Worm (Caenorhabditis elegans) whole organism, L4/young adult: Measurements from ENCODE around the gene K02F6.7.

ENCODE experiments used
- W03F9.2 ChIP-seq: fragments of 150-350 bp; optimal IDR thresholded peaks from 2 replicates; lab custom pipeline; 2014; ENCODE audit warnings: missing biosample characterization, missing genetic modification characterization
- him-1 ChIP-seq: sonication (generic microtip); optimal IDR thresholded peaks from 2 replicates; lab custom pipeline; 2016; ENCODE audit warnings: missing genotype, missing genetic modification reagents, missing genetic modification characterization, missing compliant biosample characterization

DNA sequence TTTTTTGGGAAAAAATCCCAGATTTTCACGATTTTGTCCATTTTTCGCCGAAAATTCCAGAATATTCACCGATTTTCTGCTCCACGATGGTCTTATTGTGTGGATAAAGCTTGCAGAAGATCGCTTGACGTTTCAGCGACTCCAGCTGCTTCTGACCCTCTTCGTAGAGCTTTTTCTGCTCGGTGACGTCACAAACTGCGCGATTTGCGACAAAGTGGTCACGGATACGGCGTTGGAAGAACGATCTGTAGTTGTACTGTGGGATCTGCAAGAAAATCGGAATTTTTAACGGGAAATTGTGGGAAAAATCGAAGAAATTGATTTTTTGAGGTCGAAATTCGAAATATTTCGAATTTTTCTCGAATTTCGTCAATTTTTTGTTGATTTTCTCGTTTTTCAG, 59.1 kb downstream of the K02F6.7 start, which contains the start of gene mnat-1:
- no peak for TF ChIP-seq him-1 (tag; lab: Kevin White, UChicago)
- no peak for TF ChIP-seq W03F9.2 (tag; lab: Kevin White, UChicago)
